Fruit fly (Drosophila melanogaster): Measurements from ENCODE around the gene Corp.

Corp gene

dm6 chrX:8271363-8272061, at the start of gene Corp:
Gene Corp (minus strand): TSS chrX:8271409.
- TF ChIP-seq CG17801 (GFP tag; optimal IDR thresholded peaks at IDR 0.05; ENCODE audit: partially characterized antibody), result peak; percentile 96

- no peak for TF ChIP-seq CG17801 (GFP tag; optimal IDR thresholded peaks at IDR 0.05; ENCODE audit: partially characterized antibody)
Measured at dm6 chrX:8294493-8295337, 23.5 kb upstream of the Corp start.

- TF ChIP-seq CG17801 (GFP tag; optimal IDR thresholded peaks at IDR 0.05; ENCODE audit: partially characterized antibody), result no peak
Measured at dm6 chrX:8286859-8287258, 15.7 kb upstream of the Corp start.

dm6 chrX:8285052-8285451, 13.8 kb upstream of the Corp start:
- TF ChIP-seq CG17801 (GFP tag; optimal IDR thresholded peaks at IDR 0.05; ENCODE audit: partially characterized antibody), result no peak

dm6 chrX:8273799-8274484, 2.7 kb upstream of the Corp start, which contains the start of gene CG15343:
Gene CG15343 (minus strand): TSS chrX:8273806.
- TF ChIP-seq CG17801 (GFP tag; optimal IDR thresholded peaks at IDR 0.05; ENCODE audit: partially characterized antibody), result no peak

- no peak for TF ChIP-seq CG17801 (GFP tag; optimal IDR thresholded peaks at IDR 0.05; ENCODE audit: partially characterized antibody)
Measured at dm6 chrX:8273291-8273690, 2.1 kb upstream of the Corp start, which contains the start of gene CG1636. Gene CG1636 (plus strand): TSS chrX:8273412.

dm6 chrX:8265261-8265660, 5.9 kb downstream of the Corp start:
- no peak for TF ChIP-seq CG17801 (GFP tag; optimal IDR thresholded peaks at IDR 0.05; ENCODE audit: partially characterized antibody)

dm6 chrX:8263236-8263635, 8.0 kb downstream of the Corp start:
- TF ChIP-seq CG17801 (GFP tag; optimal IDR thresholded peaks at IDR 0.05; ENCODE audit: partially characterized antibody), result peak; percentile 28

dm6 chrX:8259881-8260280, 11.3 kb downstream of the Corp start:
- TF ChIP-seq CG17801 (GFP tag; optimal IDR thresholded peaks at IDR 0.05; ENCODE audit: partially characterized antibody), result peak; percentile 78

- peak; percentile 32 for TF ChIP-seq CG17801 (GFP tag; optimal IDR thresholded peaks at IDR 0.05; ENCODE audit: partially characterized antibody)
Measured at dm6 chrX:8258281-8258802, 12.9 kb downstream of the Corp start.

- TF ChIP-seq CG17801 (GFP tag; optimal IDR thresholded peaks at IDR 0.05; ENCODE audit: partially characterized antibody), result no peak
Measured at dm6 chrX:8254739-8255326, 16.4 kb downstream of the Corp start.

dm6 chrX:8252284-8252886, 18.8 kb downstream of the Corp start, which contains the start of gene CG1632:
Gene CG1632 (plus strand): TSS chrX:8252670.
- TF ChIP-seq CG17801 (GFP tag; optimal IDR thresholded peaks at IDR 0.05; ENCODE audit: partially characterized antibody), result no peak

- TF ChIP-seq CG17801 (GFP tag; optimal IDR thresholded peaks at IDR 0.05; ENCODE audit: partially characterized antibody), result no peak
Measured at dm6 chrX:8251268-8251996, 19.8 kb downstream of the Corp start, which contains the start of gene ND-75. Gene ND-75 (minus strand): TSS chrX:8251687.
